Fruit fly (Drosophila melanogaster): ENCODE results near the gene CG33688.

The CG33688 gene

DNA sequence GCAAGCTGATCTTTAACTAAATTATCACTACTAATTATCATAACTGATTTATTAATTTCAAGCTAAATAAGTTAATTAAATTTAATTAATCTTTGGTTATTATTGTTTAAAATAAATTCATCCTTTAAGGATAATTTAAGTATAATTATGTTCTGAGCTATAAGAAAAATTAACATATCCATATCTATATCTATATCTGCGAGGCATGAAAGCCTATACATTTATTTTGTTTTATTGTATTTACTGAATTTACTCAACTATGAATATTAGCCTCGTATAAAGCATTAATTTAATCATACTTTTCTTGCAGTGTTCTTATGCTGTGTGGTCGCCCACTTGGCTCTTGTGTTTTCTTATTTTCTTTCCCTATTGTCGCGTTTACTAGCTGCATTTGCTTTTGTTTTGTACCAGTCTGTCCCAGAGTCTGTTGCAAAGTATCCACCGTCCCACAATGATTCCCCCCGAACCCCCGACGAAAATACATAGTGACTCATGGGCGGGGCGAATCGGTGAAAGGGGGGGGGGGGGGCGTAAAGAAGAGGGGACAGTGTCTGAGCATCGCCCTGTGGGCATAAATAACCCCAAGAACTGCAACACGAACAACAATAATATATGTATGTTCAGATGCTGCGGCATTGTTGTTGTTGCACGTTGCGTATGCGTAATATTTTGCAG, 15.7 kb downstream of the CG33688 start:
- TF ChIP-seq Hr51 (GFP tag; optimal IDR thresholded peaks at IDR 0.05): no peak
- peak; percentile 51 for TF ChIP-seq crol (GFP tag; IDR thresholded peaks at IDR 0.05)
- TF ChIP-seq Asciz (GFP tag; optimal IDR thresholded peaks at IDR 0.05): no peak
- no peak for TF ChIP-seq CG12391 (tag; optimal IDR thresholded peaks at IDR 0.05)
- TF ChIP-seq shn (GFP tag; optimal IDR thresholded peaks at IDR 0.05): no peak
- no peak for TF ChIP-seq ATbp (GFP tag; optimal IDR thresholded peaks at IDR 0.05)
- TF ChIP-seq Hsf (GFP tag; optimal IDR thresholded peaks at IDR 0.05): no peak
- TF ChIP-seq sr (GFP tag; IDR thresholded peaks at IDR 0.05): peak; percentile 48; the same call in 1 of the 3 replicates
- TF ChIP-seq fd102C (GFP tag; optimal IDR thresholded peaks at IDR 0.05): no peak
- peak; percentile 27 for TF ChIP-seq nom (GFP tag; optimal IDR thresholded peaks at IDR 0.05)
- no peak for TF ChIP-seq CG9817 (tag; optimal IDR thresholded peaks at IDR 0.05)
- TF ChIP-seq ftz-f1 (GFP tag; optimal IDR thresholded peaks at IDR 0.05): no peak
- no peak for TF ChIP-seq CG18764 (GFP tag; optimal IDR thresholded peaks at IDR 0.05)
- no peak for TF ChIP-seq pzg (GFP tag; optimal IDR thresholded peaks at IDR 0.05)
- TF ChIP-seq Adf1 (GFP tag; IDR thresholded peaks at IDR 0.05): no peak
- no peak for TF ChIP-seq mam (GFP tag; optimal IDR thresholded peaks at IDR 0.05)
- TF ChIP-seq C15 (GFP tag; IDR thresholded peaks at IDR 0.05): no peak
- no peak for TF ChIP-seq CG6765 (GFP tag; optimal IDR thresholded peaks at IDR 0.05)
- TF ChIP-seq CG12104 (GFP tag; optimal IDR thresholded peaks at IDR 0.05): no peak
- TF ChIP-seq CG7963 (GFP tag; IDR thresholded peaks at IDR 0.05; ENCODE audit: partially characterized antibody): no peak
- no peak for TF ChIP-seq CG2116 (GFP tag; optimal IDR thresholded peaks at IDR 0.05)
- TF ChIP-seq nau (GFP tag; optimal IDR thresholded peaks at IDR 0.05): no peak
- no peak for TF ChIP-seq CG15011 (GFP tag; optimal IDR thresholded peaks at IDR 0.05)
- TF ChIP-seq kay (GFP tag; optimal IDR thresholded peaks at IDR 0.05): no peak
- TF ChIP-seq Drgx (GFP tag; IDR thresholded peaks at IDR 0.05): peak; percentile 43; the same call in 1 of the 2 replicates

DNA sequence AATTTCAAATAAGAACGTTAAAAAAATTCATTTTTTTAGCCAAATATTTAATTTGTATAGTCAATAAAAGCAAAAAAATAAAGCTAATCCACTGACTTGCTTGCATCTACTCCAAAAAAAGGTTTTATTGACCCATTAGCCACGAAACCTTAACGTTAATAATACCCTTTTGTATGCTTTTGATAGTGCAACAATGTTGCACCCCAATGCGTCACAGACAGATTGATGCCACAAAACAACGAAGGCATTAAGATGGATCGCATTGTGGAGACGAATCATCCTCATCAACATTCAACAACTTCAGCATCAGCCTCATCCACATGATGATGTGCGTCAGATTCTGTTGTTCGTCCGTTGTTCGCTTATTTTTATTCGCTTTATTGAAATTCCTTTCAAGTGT, 16.4 kb downstream of the CG33688 start:
- TF ChIP-seq CG14050 (GFP tag; IDR thresholded peaks at IDR 0.05): no peak
- TF ChIP-seq CG31224 (GFP tag; IDR thresholded peaks at IDR 0.05): no peak

DNA sequence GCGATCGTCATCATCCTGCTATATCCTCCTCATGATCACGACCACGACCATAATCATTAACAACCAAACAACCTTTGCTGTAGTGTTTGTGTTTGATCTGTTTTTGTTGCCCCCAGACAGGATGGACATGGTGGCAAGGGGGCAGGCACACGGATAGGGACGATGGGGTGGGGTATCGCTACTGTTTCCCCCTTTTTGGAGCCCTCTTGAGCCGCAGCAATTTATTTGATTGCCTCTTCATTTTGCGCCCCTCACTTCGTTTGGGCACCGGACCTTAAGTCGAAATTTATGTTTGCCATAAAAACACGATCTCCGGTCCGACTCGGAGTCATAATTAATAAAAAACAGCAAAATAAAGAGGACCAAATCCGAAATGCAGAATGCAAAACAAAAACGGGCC, 16.8 kb downstream of the CG33688 start:
- TF ChIP-seq lbe (GFP tag; optimal IDR thresholded peaks at IDR 0.05) (peak; percentile 37), lola (GFP tag; optimal IDR thresholded peaks at IDR 0.05) (no peak)

DNA sequence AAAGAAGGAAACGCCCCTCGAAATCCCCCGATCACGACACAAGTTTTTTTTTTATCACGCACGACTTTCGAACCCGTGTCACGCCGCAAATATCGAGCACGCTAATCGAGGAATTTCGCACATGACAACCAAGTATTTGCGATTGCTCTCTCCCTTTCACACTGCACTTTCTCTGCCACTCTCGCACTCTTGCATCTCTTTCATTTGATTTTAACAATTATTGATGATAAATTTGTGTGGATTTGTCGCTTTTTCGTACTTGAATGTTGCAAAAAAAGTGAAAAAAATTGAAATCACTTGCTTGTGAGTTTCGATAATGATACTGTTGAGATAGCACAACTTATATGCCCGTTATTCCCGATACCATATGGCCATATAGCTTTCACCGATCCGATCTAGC, 18.2 kb downstream of the CG33688 start, which contains the start of gene CG13073:
CG13073 (minus strand) TSS at position 101 of the 400 bp plus-strand sequence.
- no peak for TF ChIP-seq CG1024 (GFP tag; IDR thresholded peaks at IDR 0.05)
- 0 out of 4 replicates have a peak, but pooled peaks have one; percentile 39 for TF ChIP-seq Dll (GFP tag; IDR thresholded peaks at IDR 0.05; ENCODE audit: partially characterized antibody)
- TF ChIP-seq Doc3 (GFP tag; IDR thresholded peaks at IDR 0.05; ENCODE audit: partially characterized antibody): 0 out of 3 replicates have a peak, but pooled peaks have one; percentile 37
- TF ChIP-seq gsb (GFP tag; IDR thresholded peaks at IDR 0.05): no peak

DNA sequence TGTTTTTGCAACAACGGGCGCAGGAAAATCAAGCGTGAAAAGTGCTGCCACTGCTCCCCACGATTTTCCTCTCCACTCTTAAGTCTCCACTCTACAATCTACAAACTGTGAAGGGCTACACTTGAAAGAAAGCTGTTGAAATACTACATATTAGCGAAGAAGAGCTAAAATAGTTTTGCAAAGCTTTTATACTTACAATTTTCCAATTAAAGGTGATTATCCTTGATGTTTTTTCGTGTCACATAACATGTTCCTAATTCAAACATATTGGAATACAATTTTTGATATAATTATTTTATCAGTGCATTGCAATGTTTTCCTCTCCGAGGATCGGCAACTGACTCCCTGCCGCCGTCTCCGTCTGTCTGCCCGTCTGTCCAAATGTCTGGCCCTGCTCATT, 18.9 kb downstream of the CG33688 start:
- TF ChIP-seq YL-1 (GFP tag; optimal IDR thresholded peaks at IDR 0.05) (no peak), gsb (GFP tag; IDR thresholded peaks at IDR 0.05) (no peak), Ptx1 (GFP tag; IDR thresholded peaks at IDR 0.05) (0 out of 2 replicates have a peak, but pooled peaks have one; percentile 15), Lim3 (GFP tag; IDR thresholded peaks at IDR 0.05) (no peak), sens (GFP tag) (peak; percentile 64), bsh (GFP tag; optimal IDR thresholded peaks at IDR 0.05) (peak in 1 of 2 experiments; percentile 48), Drgx (GFP tag; IDR thresholded peaks at IDR 0.05) (peak; percentile 82), CG12219 (GFP tag; optimal IDR thresholded peaks at IDR 0.05) (no peak), seq (GFP tag; IDR thresholded peaks at IDR 0.05) (no peak)

All from whole organism, embryonic.